Worm (Caenorhabditis elegans): Measurements from ENCODE around the gene W02D7.11.
"Not testable (repeated sequence)": the region's sequence is repeated elsewhere in the genome, so short reads cannot be mapped to it uniquely, and the experiment has no call there.

Gene W02D7.11

ce11 chrV:8304461-8305195 is at the start of gene W02D7.11:
Gene W02D7.11, minus strand, starts transcription at chrV:8304511.
- TF ChIP-seq him-1 (tag; optimal IDR thresholded peaks at IDR 0.05), result no peak
- no peak for TF ChIP-seq W03F9.2 (tag; optimal IDR thresholded peaks at IDR 0.05)

- TF ChIP-seq W03F9.2 (tag; optimal IDR thresholded peaks at IDR 0.05), result no peak
- no peak for TF ChIP-seq dao-5 (tag; optimal IDR thresholded peaks at IDR 0.05)
- TF ChIP-seq him-1 (tag; optimal IDR thresholded peaks at IDR 0.05), result no peak
These were observed 47.1 kb upstream of the W02D7.11 start, which contains the start of gene srsx-22 for ce11 chrV:8351371-8351770. Gene srsx-22, plus strand, starts transcription at chrV:8351671.

- no peak for TF ChIP-seq him-1 (tag; optimal IDR thresholded peaks at IDR 0.05)
- no peak for TF ChIP-seq W03F9.2 (tag; optimal IDR thresholded peaks at IDR 0.05)
- TF ChIP-seq dao-5 (tag; optimal IDR thresholded peaks at IDR 0.05), result no peak
These were observed 45.6 kb upstream of the W02D7.11 start for ce11 chrV:8349950-8350349.

ce11 chrV:8348959-8349389 is 44.7 kb upstream of the W02D7.11 start:
- TF ChIP-seq him-1 (tag; optimal IDR thresholded peaks at IDR 0.05) (peak; percentile 50), W03F9.2 (tag; optimal IDR thresholded peaks at IDR 0.05) (peak; percentile 67), dao-5 (tag; optimal IDR thresholded peaks at IDR 0.05) (no peak)

- no peak for TF ChIP-seq him-1 (tag; optimal IDR thresholded peaks at IDR 0.05)
- no peak for TF ChIP-seq W03F9.2 (tag; optimal IDR thresholded peaks at IDR 0.05)
- no peak for TF ChIP-seq dao-5 (tag; optimal IDR thresholded peaks at IDR 0.05)
These were observed 41.1 kb upstream of the W02D7.11 start, which contains the start of gene C08D8.1 for ce11 chrV:8345436-8345835. Gene C08D8.1, plus strand, starts transcription at chrV:8345759.

- TF ChIP-seq W03F9.2 (tag; optimal IDR thresholded peaks at IDR 0.05), result no peak
- TF ChIP-seq him-1 (tag; optimal IDR thresholded peaks at IDR 0.05), result no peak
- no peak for TF ChIP-seq dao-5 (tag; optimal IDR thresholded peaks at IDR 0.05)
These were observed 38.1 kb upstream of the W02D7.11 start for ce11 chrV:8342416-8342815.

ce11 chrV:8340924-8341323 is 36.6 kb upstream of the W02D7.11 start, which contains the start of gene C08D8.7:
Gene C08D8.7, plus strand, starts transcription at chrV:8341224.
- TF ChIP-seq W03F9.2, dao-5, him-1 (tag; optimal IDR thresholded peaks at IDR 0.05): not testable (repeated sequence)

- no peak for TF ChIP-seq him-1 (tag; optimal IDR thresholded peaks at IDR 0.05)
- TF ChIP-seq dao-5 (tag; optimal IDR thresholded peaks at IDR 0.05), result no peak
These were observed 31.3 kb upstream of the W02D7.11 start for ce11 chrV:8335620-8336019.

- no peak for TF ChIP-seq dao-5 (tag; optimal IDR thresholded peaks at IDR 0.05)
- no peak for TF ChIP-seq him-1 (tag; optimal IDR thresholded peaks at IDR 0.05)
- no peak for TF ChIP-seq W03F9.2 (tag; optimal IDR thresholded peaks at IDR 0.05)
These were observed 30.0 kb upstream of the W02D7.11 start, which contains the start of gene tmd-2 for ce11 chrV:8334360-8334759. Gene tmd-2, plus strand, starts transcription at chrV:8334660.

- TF ChIP-seq dao-5 (tag; optimal IDR thresholded peaks at IDR 0.05) (no peak), W03F9.2 (tag; optimal IDR thresholded peaks at IDR 0.05) (no peak), him-1 (tag; optimal IDR thresholded peaks at IDR 0.05) (no peak)
These were observed 22.8 kb upstream of the W02D7.11 start for ce11 chrV:8327080-8327479.

ce11 chrV:8325906-8326305 is 21.6 kb upstream of the W02D7.11 start:
- TF ChIP-seq W03F9.2 (tag; optimal IDR thresholded peaks at IDR 0.05), result no peak
- TF ChIP-seq him-1 (tag; optimal IDR thresholded peaks at IDR 0.05), result no peak
- no peak for TF ChIP-seq dao-5 (tag; optimal IDR thresholded peaks at IDR 0.05)

ce11 chrV:8323545-8323944 is 19.2 kb upstream of the W02D7.11 start:
- TF ChIP-seq him-1 (tag; optimal IDR thresholded peaks at IDR 0.05) (no peak), dao-5 (tag; optimal IDR thresholded peaks at IDR 0.05) (no peak), W03F9.2 (tag; optimal IDR thresholded peaks at IDR 0.05) (no peak)

ce11 chrV:8318135-8318534 is 13.8 kb upstream of the W02D7.11 start, which contains the start of gene clec-219:
Gene clec-219, plus strand, starts transcription at chrV:8318435.
- no peak for TF ChIP-seq dao-5 (tag; optimal IDR thresholded peaks at IDR 0.05)

ce11 chrV:8311210-8311609 is 6.9 kb upstream of the W02D7.11 start, which contains the start of gene W02D7.12:
Gene W02D7.12, plus strand, starts transcription at chrV:8311510.
- no peak for TF ChIP-seq him-1 (tag; optimal IDR thresholded peaks at IDR 0.05)
- TF ChIP-seq W03F9.2 (tag; optimal IDR thresholded peaks at IDR 0.05), result no peak
- TF ChIP-seq dao-5 (tag; optimal IDR thresholded peaks at IDR 0.05), result no peak

- TF ChIP-seq W03F9.2 (tag; optimal IDR thresholded peaks at IDR 0.05), result no peak
- no peak for TF ChIP-seq dao-5 (tag; optimal IDR thresholded peaks at IDR 0.05)
These were observed 3.4 kb upstream of the W02D7.11 start, which contains the start of gene clec-218 for ce11 chrV:8307681-8308080. Gene clec-218, plus strand, starts transcription at chrV:8307942.
